Worm (Caenorhabditis elegans): ENCODE data around the gene F53C3.4.

F53C3.4 gene

ce11 chrII:3891124-3891523, 10.1 kb upstream of the F53C3.4 start, which contains the start of gene F53C3.8:
Gene F53C3.8 (plus strand): TSS chrII:3891424.
- TF ChIP-seq F52B5.7 (tag; optimal IDR thresholded peaks at IDR 0.05) (no peak), madf-6 (GFP tag; IDR thresholded peaks at IDR 0.05) (no peak), mes-4 (tag; optimal IDR thresholded peaks at IDR 0.05) (no peak), D2030.7 (GFP tag; IDR thresholded peaks at IDR 0.05) (no peak), ztf-26 (tag; optimal IDR thresholded peaks at IDR 0.05) (no peak), unc-130 (GFP tag; optimal IDR thresholded peaks at IDR 0.05) (no peak), B0019.2 (GFP tag; conservative IDR thresholded peaks at IDR 0.05) (no peak), B0035.1 (tag; optimal IDR thresholded peaks at IDR 0.05) (no peak), mel-28 (tag; optimal IDR thresholded peaks at IDR 0.05; ENCODE audit: borderline replicate concordance) (no peak), F10E7.11 (tag; optimal IDR thresholded peaks at IDR 0.05) (no peak), nhr-120 (GFP tag; IDR thresholded peaks at IDR 0.05) (no peak), ceh-91 (GFP tag; IDR thresholded peaks at IDR 0.05) (no peak), bed-1 (GFP tag; IDR thresholded peaks at IDR 0.05) (no peak), F37B4.10 (GFP tag; IDR thresholded peaks at IDR 0.05) (no peak), hrde-1 (tag; optimal IDR thresholded peaks at IDR 0.05; ENCODE audit: borderline replicate concordance) (no peak), athp-1 (tag; optimal IDR thresholded peaks at IDR 0.05) (no peak), dox-1 (GFP tag; IDR thresholded peaks at IDR 0.05) (no peak), atf-7 (tag; optimal IDR thresholded peaks at IDR 0.05) (no peak), K11D2.4 (GFP tag; IDR thresholded peaks at IDR 0.05) (no peak)

ce11 chrII:3893911-3894310, 7.3 kb upstream of the F53C3.4 start:
- TF ChIP-seq attf-3 (GFP tag; conservative IDR thresholded peaks at IDR 0.05) (no peak), sptf-2 (GFP tag; optimal IDR thresholded peaks at IDR 0.05) (no peak), madf-6 (GFP tag; IDR thresholded peaks at IDR 0.05) (no peak), let-526 (GFP tag; IDR thresholded peaks at IDR 0.05) (no peak), ztf-18 (tag; optimal IDR thresholded peaks at IDR 0.05) (no peak), F52B5.7 (tag; optimal IDR thresholded peaks at IDR 0.05) (no peak)

ce11 chrII:3894755-3895154, 6.5 kb upstream of the F53C3.4 start, which contains the start of gene F53C3.7:
Gene F53C3.7 (plus strand): TSS chrII:3895055.
- TF ChIP-seq F55B11.4 (tag; optimal IDR thresholded peaks at IDR 0.05; ENCODE audit: borderline replicate concordance, insufficient read depth), result no peak
- no peak for TF ChIP-seq nhr-179 (tag; optimal IDR thresholded peaks at IDR 0.05)
- no peak for TF ChIP-seq hrde-1 (tag; optimal IDR thresholded peaks at IDR 0.05; ENCODE audit: borderline replicate concordance)
- TF ChIP-seq aptf-2 (GFP tag; conservative IDR thresholded peaks at IDR 0.05), result no peak
- no peak for TF ChIP-seq gei-17 (GFP tag; optimal IDR thresholded peaks at IDR 0.05)
- no peak for TF ChIP-seq attf-3 (GFP tag; conservative IDR thresholded peaks at IDR 0.05)
- TF ChIP-seq F22D6.2 (tag; optimal IDR thresholded peaks at IDR 0.05), result no peak
- TF ChIP-seq bed-1 (GFP tag; IDR thresholded peaks at IDR 0.05), result no peak
- no peak for TF ChIP-seq nhr-27 (tag; optimal IDR thresholded peaks at IDR 0.05)
- TF ChIP-seq rcor-1 (GFP tag; IDR thresholded peaks at IDR 0.05), result no peak
- no peak for TF ChIP-seq snpc-1.1 (tag; optimal IDR thresholded peaks at IDR 0.05; ENCODE audit: insufficient read depth)
- no peak for TF ChIP-seq tlf-1 (GFP tag; optimal IDR thresholded peaks at IDR 0.05)
- TF ChIP-seq somi-1 (GFP tag; optimal IDR thresholded peaks at IDR 0.05), result no peak
- TF ChIP-seq mel-28 (tag; optimal IDR thresholded peaks at IDR 0.05; ENCODE audit: borderline replicate concordance), result no peak
- TF ChIP-seq hsf-1 (GFP tag; IDR thresholded peaks at IDR 0.05), result no peak
- TF ChIP-seq lsy-27 (tag; optimal IDR thresholded peaks at IDR 0.05; ENCODE audit: borderline replicate concordance, insufficient read depth), result no peak
- no peak for TF ChIP-seq ceh-58 (GFP tag; IDR thresholded peaks at IDR 0.05)

Measured in whole organism, young adult.